Fruit fly (Drosophila melanogaster) Kc167 (cell line): ENCODE results near the gene Lim3.

Experiments used
- Sin3A ChIP-seq: fragments of >200 bp; optimal IDR thresholded peaks from 2 replicates; lab custom pipeline; 2018; ENCODE audit warnings: missing external identifiers
- h ChIP-seq: fragments of >200 bp; optimal IDR thresholded peaks from 3 replicates; lab custom pipeline; 2018; ENCODE audit warnings: missing external identifiers
- insv ChIP-seq: fragments of >200 bp; optimal IDR thresholded peaks from 3 replicates; lab custom pipeline; 2018; ENCODE audit warnings: missing external identifiers
- psq ChIP-seq: fragments of >200 bp; optimal IDR thresholded peaks from 2 replicates; lab custom pipeline; 2017; ENCODE audit warnings: missing external identifiers
- ttk ChIP-seq: sonication (Bioruptor generic); optimal IDR thresholded peaks from 2 replicates; lab custom pipeline; 2017; ENCODE audit warnings: missing external identifiers

DNA sequence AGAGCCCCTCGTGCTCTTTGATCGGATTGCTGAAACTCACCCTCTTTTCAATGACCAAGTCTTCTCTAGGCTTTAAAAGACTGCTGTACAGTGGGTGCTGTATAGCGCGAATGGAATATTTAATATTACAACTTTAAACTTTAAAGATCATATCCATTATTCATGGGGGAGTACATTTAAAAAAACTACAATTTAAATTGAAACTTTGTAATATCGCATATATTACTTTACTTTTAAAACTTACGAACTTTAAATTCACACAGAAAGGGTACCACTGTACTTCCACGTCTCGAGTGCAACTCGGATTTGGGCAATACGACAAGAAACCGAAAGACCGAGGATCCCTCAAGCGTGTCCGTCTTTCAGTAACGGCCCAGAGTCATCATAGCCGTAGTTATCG, 49.3 kb downstream of the Lim3 start, which contains the start of gene Phlpp:
- no peak for TF ChIP-seq ttk (lab: Kevin White, UChicago)
- TF ChIP-seq h, result no peak
- TF ChIP-seq insv, result no peak
- no peak for TF ChIP-seq psq
- TF ChIP-seq Sin3A (lab: Kevin White, UChicago), result no peak
